Fruit fly (Drosophila melanogaster): Measurements from ENCODE around the gene TfIIA-S-2.

The TfIIA-S-2 gene

dm6 chrX:966818-967217 is 44.6 kb downstream of the TfIIA-S-2 start (continued):
- TF ChIP-seq CG32532 (GFP tag; IDR thresholded peaks at IDR 0.05) (peak; percentile 29; the same call in 1 of the 2 replicates), Mad (GFP tag; optimal IDR thresholded peaks at IDR 0.05) (no peak), jumu (GFP tag; optimal IDR thresholded peaks at IDR 0.05) (no peak), trh (GFP tag; optimal IDR thresholded peaks at IDR 0.05) (no peak), esg (GFP tag; conservative IDR thresholded peaks at IDR 0.05) (peak; percentile 24), CG10209 (GFP tag; optimal IDR thresholded peaks at IDR 0.05) (peak; percentile 23), Dfd (GFP tag; optimal IDR thresholded peaks at IDR 0.05) (no peak), CG12071 (GFP tag; optimal IDR thresholded peaks at IDR 0.05) (peak; percentile 1), CG12942 (GFP tag; optimal IDR thresholded peaks at IDR 0.05) (no peak), ato (GFP tag; IDR thresholded peaks at IDR 0.05; ENCODE audit: partially characterized antibody) (no peak), CG3163 (GFP tag; optimal IDR thresholded peaks at IDR 0.05) (no peak), CG11085 (GFP tag; IDR thresholded peaks at IDR 0.05) (no peak), CG9817 (tag; optimal IDR thresholded peaks at IDR 0.05) (peak; percentile 27), HmgZ (tag; optimal IDR thresholded peaks at IDR 0.05) (no peak), HmgD (GFP tag; optimal IDR thresholded peaks at IDR 0.05) (no peak), vvl (GFP tag; IDR thresholded peaks at IDR 0.05) (no peak), danr (GFP tag; IDR thresholded peaks at IDR 0.05) (no peak), CG32772 (GFP tag; IDR thresholded peaks at IDR 0.05) (peak; percentile 31; the same call in 1 of the 2 replicates), maf-S (GFP tag; optimal IDR thresholded peaks at IDR 0.05) (no peak), CG18262 (tag; optimal IDR thresholded peaks at IDR 0.05) (no peak), Oaz (GFP tag; IDR thresholded peaks at IDR 0.05) (peak; percentile 17; the same call in 1 of the 2 replicates), Deaf1 (tag; optimal IDR thresholded peaks at IDR 0.05) (no peak), vnd (GFP tag; IDR thresholded peaks at IDR 0.05; ENCODE audit: partially characterized antibody) (no peak), sna (GFP tag; IDR thresholded peaks at IDR 0.05; ENCODE audit: partially characterized antibody) (no peak), CG3995 (GFP tag; optimal IDR thresholded peaks at IDR 0.05) (no peak), exex (tag; optimal IDR thresholded peaks at IDR 0.05) (no peak), ranshi (GFP tag; IDR thresholded peaks at IDR 0.05) (peak; percentile 33; the same call in 1 of the 2 replicates), pros (GFP tag; optimal IDR thresholded peaks at IDR 0.05) (no peak), CG10543 (GFP tag; optimal IDR thresholded peaks at IDR 0.05) (no peak), Fer3 (tag; optimal IDR thresholded peaks at IDR 0.05) (peak; percentile 30), shn (GFP tag; optimal IDR thresholded peaks at IDR 0.05) (no peak), otp (GFP tag; IDR thresholded peaks at IDR 0.05) (no peak), CG14860 (GFP tag; IDR thresholded peaks at IDR 0.05; ENCODE audit: partially characterized antibody) (no peak), emc (GFP tag; optimal IDR thresholded peaks at IDR 0.05) (no peak), corto (GFP tag; optimal IDR thresholded peaks at IDR 0.05) (no peak), NfI (GFP tag; optimal IDR thresholded peaks at IDR 0.05) (peak; percentile 26), CG6765 (GFP tag; optimal IDR thresholded peaks at IDR 0.05) (no peak), yki (optimal IDR thresholded peaks at IDR 0.05) (no peak), mld (GFP tag; IDR thresholded peaks at IDR 0.05; ENCODE audit: partially characterized antibody) (no peak), ERR (GFP tag; optimal IDR thresholded peaks at IDR 0.05) (no peak), CG2678 (tag; optimal IDR thresholded peaks at IDR 0.05) (peak; percentile 68), al (GFP tag; IDR thresholded peaks at IDR 0.05) (no peak), CG3838 (GFP tag; optimal IDR thresholded peaks at IDR 0.05) (no peak), repo (GFP tag; optimal IDR thresholded peaks at IDR 0.05) (no peak), phol (tag; optimal IDR thresholded peaks at IDR 0.05) (no peak), CG18011 (GFP tag; optimal IDR thresholded peaks at IDR 0.05) (no peak), CG8359 (GFP tag; optimal IDR thresholded peaks at IDR 0.05; ENCODE audit: borderline replicate concordance) (no peak), CG11723 (GFP tag; optimal IDR thresholded peaks at IDR 0.05) (no peak), CG3726 (GFP tag; IDR thresholded peaks at IDR 0.05) (0 out of 3 replicates have a peak, but pooled peaks have one; percentile 35), pfk (GFP tag; optimal IDR thresholded peaks at IDR 0.05) (no peak), Rfx (GFP tag; IDR thresholded peaks at IDR 0.05) (peak; percentile 54), CG10654 (GFP tag; optimal IDR thresholded peaks at IDR 0.05) (no peak)

All from whole organism, embryonic.